Worm (Caenorhabditis elegans) whole organism, L4 larva: ENCODE results near the gene C46G7.5.

Experiments
- D1046.2 ChIP-seq: fragments of 200-800 bp; sonication (Bioruptor generic); IDR thresholded peaks from 2 replicates; pipeline ENCODE4 v1.3.6; 2022; ENCODE audit warnings: missing genetic modification characterization, missing compliant biosample characterization
- R02D3.7 ChIP-seq: fragments of 150-350 bp; sonication (generic microtip); optimal IDR thresholded peaks from 3 replicates; lab custom pipeline; 2014; ENCODE audit warnings: missing biosample characterization, missing genetic modification characterization
- T26A8.4 ChIP-seq: fragments of 200-800 bp; sonication (Bioruptor generic); IDR thresholded peaks from 2 replicates; pipeline ENCODE4 v1.3.6; 2022; ENCODE audit warnings: missing genetic modification characterization, missing compliant biosample characterization
- Y105C5A.15 ChIP-seq: fragments of 200-800 bp; sonication (Bioruptor generic); IDR thresholded peaks from 2 replicates; pipeline ENCODE4 v1.3.6; 2022; ENCODE audit warnings: missing genetic modification characterization, missing compliant biosample characterization
- Y75B8A.6 ChIP-seq: fragments of 200-800 bp; sonication (Bioruptor generic); IDR thresholded peaks from 2 replicates; pipeline ENCODE4 v1.3.6; 2022; ENCODE audit warnings: missing genetic modification reagents, missing genetic modification characterization, missing compliant biosample characterization
- ZK337.2 ChIP-seq: fragments of 200-800 bp; sonication (Bioruptor generic); IDR thresholded peaks from 2 replicates; pipeline ENCODE4 v1.3.6; 2022; ENCODE audit warnings: missing genetic modification reagents, missing genetic modification characterization, missing compliant biosample characterization
- ZK546.5 ChIP-seq, 2 experiments: sonication (generic microtip); optimal IDR thresholded peaks; 2 replicates each; lab custom pipeline; 2017; ENCODE audit warnings: missing biosample characterization in 2 of 2, missing genetic modification characterization in 2 of 2
- aha-1 ChIP-seq: fragments of 150-350 bp; peaks from one replicate; lab custom pipeline; 2014; ENCODE audit warnings: missing biosample characterization, missing genetic modification characterization
- aly-2 ChIP-seq: sonication (generic microtip); optimal IDR thresholded peaks from 2 replicates; lab custom pipeline; 2018; ENCODE audit warnings: missing biosample characterization, missing genetic modification characterization
- ama-1 ChIP-seq: fragments of 150-350 bp; optimal IDR thresholded peaks from 2 replicates; lab custom pipeline; 2014; ENCODE audit warnings: inconsistent platforms, mixed read lengths
- attf-4 ChIP-seq: sonication (generic microtip); optimal IDR thresholded peaks from 3 replicates; lab custom pipeline; 2017; ENCODE audit warnings: missing biosample characterization, missing genetic modification characterization
- ceh-28 ChIP-seq: fragments of 150-350 bp; optimal IDR thresholded peaks from 2 replicates; lab custom pipeline; 2014; ENCODE audit warnings: missing biosample characterization, missing genetic modification reagents, missing genetic modification characterization
- ceh-82 ChIP-seq: sonication (generic microtip); optimal IDR thresholded peaks from 2 replicates; lab custom pipeline; 2017; ENCODE audit warnings: missing biosample characterization, missing genetic modification characterization
- ces-1 ChIP-seq: fragments of 150-350 bp; sonication (generic microtip); optimal IDR thresholded peaks from 4 replicates; lab custom pipeline; 2014; ENCODE audit warnings: missing biosample characterization, missing genetic modification reagents, missing genetic modification characterization
- ctbp-1 ChIP-seq: fragments of 200-800 bp; sonication (Bioruptor generic); IDR thresholded peaks from 2 replicates; pipeline ENCODE4 v1.3.6; 2022; ENCODE audit warnings: missing genetic modification reagents, missing genetic modification characterization, missing compliant biosample characterization
- daf-12 ChIP-seq: fragments of 150-350 bp; optimal IDR thresholded peaks from 2 replicates; lab custom pipeline; 2014; ENCODE audit warnings: missing biosample characterization, missing genetic modification reagents, missing genetic modification characterization
- daf-19 ChIP-seq: fragments of 200-800 bp; sonication (Bioruptor generic); conservative IDR thresholded peaks from 2 replicates; pipeline ENCODE4 v1.3.6; 2022; ENCODE audit warnings: missing genetic modification characterization, missing compliant biosample characterization
- dmd-9 ChIP-seq: fragments of 200-800 bp; sonication (Bioruptor generic); IDR thresholded peaks from 2 replicates; pipeline ENCODE4 v1.3.6; 2022; ENCODE audit warnings: missing genetic modification reagents, missing genetic modification characterization, missing compliant biosample characterization
- duxl-1 ChIP-seq: sonication (generic microtip); optimal IDR thresholded peaks from 2 replicates; lab custom pipeline; 2016; ENCODE audit warnings: mild to moderate bottlenecking, missing genetic modification characterization, moderate library complexity, missing compliant biosample characterization; ENCODE audit not compliant: poor library complexity
- fkh-10 ChIP-seq: fragments of 150-350 bp; optimal IDR thresholded peaks from 2 replicates; lab custom pipeline; 2014; ENCODE audit warnings: missing biosample characterization, missing genetic modification reagents, missing genetic modification characterization
- gei-8 ChIP-seq: fragments of 200-800 bp; sonication (Bioruptor generic); optimal IDR thresholded peaks from 2 replicates; lab custom pipeline; 2018; ENCODE audit warnings: mild to moderate bottlenecking, missing genetic modification characterization, missing compliant biosample characterization
- hif-1 ChIP-seq, 2 experiments: sonication (generic microtip); optimal IDR thresholded peaks; 2 replicates each; lab custom pipeline; 2016 to 2017; ENCODE audit warnings: missing compliant biosample characterization in 2 of 2, missing genetic modification characterization in 2 of 2, missing genetic modification reagents in 2 of 2, missing genotype in 2 of 2, mild to moderate bottlenecking in 1 of 2
- hlh-30 ChIP-seq: sonication (generic microtip); optimal IDR thresholded peaks from 2 replicates; lab custom pipeline; 2017; ENCODE audit warnings: antibody characterized with exemption, mild to moderate bottlenecking, missing genetic modification characterization, missing compliant biosample characterization; ENCODE audit not compliant: insufficient read depth
- hmg-1.1 ChIP-seq: fragments of 200-800 bp; sonication (Bioruptor generic); IDR thresholded peaks from 2 replicates; pipeline ENCODE4 v1.3.6; 2022; ENCODE audit warnings: missing genetic modification reagents, missing genetic modification characterization, missing compliant biosample characterization
- lin-1 ChIP-seq: fragments of 200-800 bp; sonication (Bioruptor generic); IDR thresholded peaks from 2 replicates; pipeline ENCODE4 v1.3.6; 2022; ENCODE audit warnings: missing genetic modification reagents, missing genetic modification characterization, missing compliant biosample characterization
- lin-15B ChIP-seq: fragments of 150-350 bp; sonication (generic microtip); optimal IDR thresholded peaks from 3 replicates; lab custom pipeline; 2014; ENCODE audit warnings: missing biosample characterization, missing genetic modification characterization
- lin-39 ChIP-seq: fragments of 150-350 bp; optimal IDR thresholded peaks from 2 replicates; lab custom pipeline; 2014; ENCODE audit warnings: missing biosample characterization, missing genetic modification reagents, missing genetic modification characterization
- mes-2 ChIP-seq: sonication (generic microtip); optimal IDR thresholded peaks from 2 replicates; lab custom pipeline; 2016; ENCODE audit warnings: missing genotype, mild to moderate bottlenecking, missing genetic modification characterization, missing compliant biosample characterization; ENCODE audit not compliant: poor library complexity, severe bottlenecking
- nhr-102 ChIP-seq: sonication (generic microtip); optimal IDR thresholded peaks from 2 replicates; lab custom pipeline; 2016; ENCODE audit warnings: mild to moderate bottlenecking, missing genetic modification characterization, moderate library complexity, missing compliant biosample characterization
- nhr-237 ChIP-seq: sonication (generic microtip); optimal IDR thresholded peaks from 2 replicates; lab custom pipeline; 2017; ENCODE audit warnings: missing biosample characterization, missing genetic modification characterization
- nhr-42 ChIP-seq: fragments of 200-800 bp; sonication (Bioruptor generic); IDR thresholded peaks from 2 replicates; pipeline ENCODE4 v1.3.6; 2022; ENCODE audit warnings: missing genetic modification characterization, missing compliant biosample characterization
- sdz-12 ChIP-seq: fragments of 200-800 bp; sonication (Bioruptor generic); optimal IDR thresholded peaks from 2 replicates; lab custom pipeline; 2018; ENCODE audit warnings: mild to moderate bottlenecking, missing genetic modification characterization, missing compliant biosample characterization
- spr-1 ChIP-seq: sonication (generic microtip); optimal IDR thresholded peaks from 2 replicates; lab custom pipeline; 2016; ENCODE audit warnings: mild to moderate bottlenecking, missing genetic modification characterization, missing compliant biosample characterization
- tra-1 ChIP-seq: fragments of 200-800 bp; sonication (Bioruptor generic); IDR thresholded peaks from 2 replicates; pipeline ENCODE4 v1.3.6; 2022; ENCODE audit warnings: missing genetic modification reagents, missing genetic modification characterization, missing compliant biosample characterization
- unc-62 ChIP-seq, 3 experiments: fragments of 150-350 bp in 1 of 3; sonication (generic microtip); optimal IDR thresholded peaks in 2 of 3; peaks in 1 of 3; 1 replicate in 1 of 3; 2 replicates in 2 of 3; lab custom pipeline; 2014 to 2017; ENCODE audit warnings: missing biosample characterization in 3 of 3, missing genetic modification characterization in 3 of 3, missing genetic modification reagents in 3 of 3, missing genotype in 1 of 3
- vab-7 ChIP-seq: fragments of 200-800 bp; sonication (Bioruptor generic); IDR thresholded peaks from 2 replicates; pipeline ENCODE4 v1.3.6; 2022; ENCODE audit warnings: missing genetic modification reagents, missing genetic modification characterization, missing compliant biosample characterization
- zip-11 ChIP-seq: fragments of 200-800 bp; sonication (Bioruptor generic); IDR thresholded peaks from 2 replicates; pipeline ENCODE4 v1.3.6; 2022; ENCODE audit warnings: missing genetic modification characterization, missing compliant biosample characterization

C46G7.5 gene

ce11 chrIV:6011545-6011944 is at the start of gene C46G7.5:
Gene C46G7.5, minus strand, starts transcription at chrIV:6011645.
- no peak for TF ChIP-seq Y105C5A.15
- no peak for TF ChIP-seq ama-1 (lab: Kevin White, UChicago)
- no peak for TF ChIP-seq gei-8 (GFP tag; lab: Kevin White, UChicago)
- TF ChIP-seq lin-15B (tag; lab: Kevin White, UChicago): no peak
- no peak for TF ChIP-seq nhr-237 (tag; lab: Kevin White, UChicago)
- no peak for TF ChIP-seq T26A8.4
- TF ChIP-seq nhr-42 (GFP tag; lab: Robert Waterston, UW): no peak
- no peak for TF ChIP-seq ceh-28 (tag; lab: Kevin White, UChicago)
- no peak for TF ChIP-seq lin-1 (GFP tag; lab: Robert Waterston, UW)
- TF ChIP-seq spr-1 (tag; lab: Kevin White, UChicago): no peak
- no peak for TF ChIP-seq ZK546.5 (tag; optimal IDR thresholded peaks at IDR 0.05; lab: Kevin White, UChicago)
- TF ChIP-seq tra-1 (GFP tag; lab: Robert Waterston, UW): no peak
- TF ChIP-seq daf-19 (GFP tag; lab: Robert Waterston, UW): no peak
- no peak for TF ChIP-seq Y75B8A.6
- no peak for TF ChIP-seq R02D3.7 (tag; lab: Kevin White, UChicago)
- no peak for TF ChIP-seq daf-12
- no peak for TF ChIP-seq lin-39 (tag; lab: Kevin White, UChicago)
- no peak for TF ChIP-seq hmg-1.1 (GFP tag; lab: Robert Waterston, UW)
- TF ChIP-seq dmd-9: no peak
- no peak for TF ChIP-seq zip-11
- TF ChIP-seq, all 104 proteins: peak for 0

ce11 chrIV:6060912-6061311 is 49.5 kb upstream of the C46G7.5 start:
- no peak for TF ChIP-seq duxl-1 (tag; lab: Kevin White, UChicago)
- no peak for TF ChIP-seq ZK337.2 (GFP tag; lab: Robert Waterston, UW)
- TF ChIP-seq aha-1 (tag; lab: Kevin White, UChicago): no peak
- peak; percentile 41; the same call in 1 of the 2 replicates for TF ChIP-seq ctbp-1 (GFP tag; lab: Robert Waterston, UW)
- peak; percentile 75 for TF ChIP-seq ces-1 (GFP tag; lab: Kevin White, UChicago)
- TF ChIP-seq vab-7 (GFP tag; lab: Robert Waterston, UW): no peak
- TF ChIP-seq ceh-82 (tag; lab: Kevin White, UChicago): no peak
- peak; percentile 8 for TF ChIP-seq hlh-30

- TF ChIP-seq aha-1 (tag; lab: Kevin White, UChicago): peak; percentile 96
- TF ChIP-seq hif-1 (tag; optimal IDR thresholded peaks at IDR 0.05; lab: Kevin White, UChicago): no peak
- no peak for TF ChIP-seq vab-7 (GFP tag; lab: Robert Waterston, UW)
- TF ChIP-seq aly-2 (tag; lab: Kevin White, UChicago): no peak
- TF ChIP-seq sdz-12 (GFP tag; lab: Kevin White, UChicago): no peak
- TF ChIP-seq mes-2 (tag; lab: Kevin White, UChicago): no peak
- no peak for TF ChIP-seq dmd-9
- TF ChIP-seq unc-62 (GFP tag; optimal IDR thresholded peaks at IDR 0.05 in 1 of 2; lab: Kevin White, UChicago): peak in 1 of 2 experiments; percentile 1
- TF ChIP-seq unc-62 (tag; optimal IDR thresholded peaks at IDR 0.05; lab: Kevin White, UChicago): no peak
- no peak for TF ChIP-seq D1046.2 (GFP tag; lab: Robert Waterston, UW)
- no peak for TF ChIP-seq nhr-42 (GFP tag; lab: Robert Waterston, UW)
- no peak for TF ChIP-seq nhr-102 (tag; lab: Kevin White, UChicago)
These were observed 48.3 kb upstream of the C46G7.5 start for ce11 chrIV:6059702-6060101.

ce11 chrIV:6054833-6055232 is 43.4 kb upstream of the C46G7.5 start:
- TF ChIP-seq T26A8.4: no peak
- peak; percentile 36 for TF ChIP-seq fkh-10 (GFP tag; lab: Kevin White, UChicago)
- peak; percentile 28; the same call in 1 of the 2 replicates for TF ChIP-seq ctbp-1 (GFP tag; lab: Robert Waterston, UW)
- TF ChIP-seq attf-4: no peak
- TF ChIP-seq unc-62 (GFP tag; optimal IDR thresholded peaks at IDR 0.05 in 1 of 2; lab: Kevin White, UChicago): peak in 1 of 2 experiments; percentile 79
- no peak for TF ChIP-seq unc-62 (tag; optimal IDR thresholded peaks at IDR 0.05; lab: Kevin White, UChicago)
